Fruit fly (Drosophila melanogaster) whole organism, embryonic: ENCODE measurements around the gene CG13850.

Source experiments
- peb ChIP-seq: fragments of 200-800 bp; sonication (Bioruptor generic); IDR thresholded peaks from 2 replicates; pipeline ENCODE4 v1.3.6; 2022; ENCODE audit warnings: missing biosample characterization, missing genetic modification characterization
- sna ChIP-seq: fragments of 200-800 bp; sonication (Bioruptor generic); IDR thresholded peaks from 2 replicates; pipeline ENCODE4 v1.3.6; 2022; ENCODE audit warnings: missing biosample characterization, missing genetic modification characterization; ENCODE audit not compliant: partially characterized antibody
- stc ChIP-seq: fragments of 200-800 bp; sonication (Bioruptor generic); IDR thresholded peaks from 2 replicates; pipeline ENCODE4 v1.3.6; 2022; ENCODE audit warnings: missing biosample characterization, missing genetic modification characterization

dm6 chr3R:22424602-22425190, 14.0 kb upstream of the CG13850 start, which contains the start of gene pinta:
- TF ChIP-seq sna (GFP tag; lab: Robert Waterston, UW): no peak
- no peak for TF ChIP-seq peb (GFP tag; lab: Robert Waterston, UW)
- no peak for TF ChIP-seq stc
